Fruit fly (Drosophila melanogaster): ENCODE data around the gene CG11722.
A peak's percentile ranks its signal among the peaks of the same experiment; 100 is the strongest.

Gene CG11722

dm6 chr3R:10042664-10043372 is 2.5 kb downstream of the CG11722 start, which contains the start of the genes Mical and CG3909 (continued):
- TF ChIP-seq CG10979 (tag; optimal IDR thresholded peaks at IDR 0.05): peak; percentile 78
- TF ChIP-seq gcm (GFP tag; optimal IDR thresholded peaks at IDR 0.05): peak; percentile 75
- peak; percentile 53 for TF ChIP-seq YL-1 (GFP tag; optimal IDR thresholded peaks at IDR 0.05)
- peak; percentile 50; the same call in 1 of the 2 replicates for TF ChIP-seq bbx (GFP tag; IDR thresholded peaks at IDR 0.05; ENCODE audit: partially characterized antibody)
- peak; percentile 35 for TF ChIP-seq HLH54F (GFP tag; optimal IDR thresholded peaks at IDR 0.05)
- TF ChIP-seq NfI (GFP tag; optimal IDR thresholded peaks at IDR 0.05): peak; percentile 75
- TF ChIP-seq CG31441 (GFP tag; IDR thresholded peaks at IDR 0.05): peak; percentile 92
- TF ChIP-seq dan (GFP tag; IDR thresholded peaks at IDR 0.05): no peak
- no peak for TF ChIP-seq CG1832 (GFP tag; optimal IDR thresholded peaks at IDR 0.05)
- no peak for TF ChIP-seq CG7987 (GFP tag; optimal IDR thresholded peaks at IDR 0.05)
- peak; percentile 92 for TF ChIP-seq gsb-n (tag; optimal IDR thresholded peaks at IDR 0.05)
- TF ChIP-seq CG3163 (GFP tag; optimal IDR thresholded peaks at IDR 0.05): no peak
- TF ChIP-seq CG7786 (GFP tag; optimal IDR thresholded peaks at IDR 0.05): peak; percentile 17
- TF ChIP-seq yki (optimal IDR thresholded peaks at IDR 0.05): no peak
- TF ChIP-seq fd96Cb (tag; optimal IDR thresholded peaks at IDR 0.05): peak; percentile 78
- peak; percentile 70 for TF ChIP-seq ci (GFP tag; IDR thresholded peaks at IDR 0.05)
- no peak for TF ChIP-seq Kr (GFP tag; optimal IDR thresholded peaks at IDR 0.05)
- peak in 1 of 2 experiments; percentile 83 for TF ChIP-seq bsh (GFP tag; optimal IDR thresholded peaks at IDR 0.05)
- peak; percentile 9 for TF ChIP-seq Myb (GFP tag; optimal IDR thresholded peaks at IDR 0.05)
- TF ChIP-seq tgo (GFP tag; IDR thresholded peaks at IDR 0.05): peak; percentile 95
- TF ChIP-seq tll (GFP tag; optimal IDR thresholded peaks at IDR 0.05): peak in 1 of 2 experiments; percentile 12
- TF ChIP-seq Abd-B (GFP tag; optimal IDR thresholded peaks at IDR 0.05): peak; percentile 81
- TF ChIP-seq Xrp1 (GFP tag; IDR thresholded peaks at IDR 0.05): peak; percentile 89
- TF ChIP-seq E2f1 (GFP tag; IDR thresholded peaks at IDR 0.05): peak; percentile 93
- TF ChIP-seq Eip74EF (GFP tag; optimal IDR thresholded peaks at IDR 0.05): peak in 1 of 2 experiments; percentile 66
- TF ChIP-seq sc (optimal IDR thresholded peaks at IDR 0.05): no peak
- TF ChIP-seq sc (GFP tag; optimal IDR thresholded peaks at IDR 0.05): peak; percentile 49
- peak; percentile 43 for TF ChIP-seq CG11723 (GFP tag; optimal IDR thresholded peaks at IDR 0.05)
- TF ChIP-seq trem (tag; optimal IDR thresholded peaks at IDR 0.05): peak; percentile 85
- no peak for TF ChIP-seq Trl (optimal IDR thresholded peaks at IDR 0.05)
- TF ChIP-seq Trl (GFP tag; optimal IDR thresholded peaks at IDR 0.05): peak; percentile 58
- peak; percentile 82 for TF ChIP-seq zen (tag; optimal IDR thresholded peaks at IDR 0.05)
- TF ChIP-seq CG10209 (GFP tag; optimal IDR thresholded peaks at IDR 0.05): peak; percentile 76
- TF ChIP-seq CG7556 (GFP tag; optimal IDR thresholded peaks at IDR 0.05): peak; percentile 86
- TF ChIP-seq CG17568 (GFP tag; optimal IDR thresholded peaks at IDR 0.05): no peak
- TF ChIP-seq Neu2 (GFP tag; optimal IDR thresholded peaks at IDR 0.05; ENCODE audit: borderline replicate concordance): no peak
- TF ChIP-seq CG15696 (tag; optimal IDR thresholded peaks at IDR 0.05): peak; percentile 80
- TF ChIP-seq Mrtf (GFP tag; IDR thresholded peaks at IDR 0.05): peak; percentile 78; the same call in 2 of the 3 replicates
- TF ChIP-seq CG2889 (GFP tag; IDR thresholded peaks at IDR 0.05): peak; percentile 90
- TF ChIP-seq B-H1 (GFP tag; IDR thresholded peaks at IDR 0.05): peak; percentile 89
- TF ChIP-seq abd-A (tag; optimal IDR thresholded peaks at IDR 0.05): no peak
- peak; percentile 96 for TF ChIP-seq Vsx1 (GFP tag; optimal IDR thresholded peaks at IDR 0.05)
- peak; percentile 89 for TF ChIP-seq CG14667 (GFP tag; IDR thresholded peaks at IDR 0.05)
- TF ChIP-seq CG12391 (tag; optimal IDR thresholded peaks at IDR 0.05): peak; percentile 94
- TF ChIP-seq CG14965 (GFP tag; optimal IDR thresholded peaks at IDR 0.05; ENCODE audit: borderline replicate concordance): no peak
- no peak for TF ChIP-seq CG12769 (tag; optimal IDR thresholded peaks at IDR 0.05)
- no peak for TF ChIP-seq gro (GFP tag; optimal IDR thresholded peaks at IDR 0.05)
- TF ChIP-seq bigmax (GFP tag; optimal IDR thresholded peaks at IDR 0.05): no peak
- TF ChIP-seq ham (GFP tag; IDR thresholded peaks at IDR 0.05): peak; percentile 46; the same call in 1 of the 2 replicates

All from whole organism, embryonic.